Worm (Caenorhabditis elegans): ENCODE results near the gene mrck-1.

DNA sequence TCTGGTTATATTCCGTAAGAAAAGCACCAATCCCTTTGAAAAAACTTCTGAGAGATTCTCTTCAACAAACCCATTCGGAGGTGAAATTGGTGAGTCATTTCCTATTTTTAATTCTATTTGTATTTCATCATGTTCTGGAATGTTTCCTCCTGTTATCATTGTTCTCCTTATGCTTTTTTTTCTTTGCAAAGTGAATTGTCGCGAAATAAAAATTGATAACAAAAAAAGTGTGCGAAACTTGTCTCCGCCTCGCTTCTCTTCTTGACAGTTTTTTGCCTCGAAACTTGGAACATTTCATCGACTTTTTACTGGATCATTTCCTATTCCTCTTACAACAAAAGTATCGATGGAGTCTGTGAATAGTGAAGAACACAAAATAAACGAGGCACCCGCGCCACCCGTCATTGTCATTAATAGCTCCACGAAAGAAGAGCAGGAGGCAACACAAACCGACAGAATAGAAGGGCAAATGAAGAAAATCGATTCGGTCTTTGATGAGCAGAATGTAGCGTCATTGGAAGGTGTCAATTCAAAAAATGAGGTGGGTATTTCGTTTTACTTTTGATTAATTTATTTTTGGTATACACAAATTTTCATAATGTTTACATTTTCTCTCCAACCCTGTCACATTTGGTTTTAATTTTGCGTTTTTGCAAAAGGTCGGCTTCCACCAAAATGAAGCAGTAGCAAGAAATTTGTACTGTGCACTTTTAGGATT, 57.0 kb downstream of the mrck-1 start:
- no peak for TF ChIP-seq hmg-1.2 (GFP tag; IDR thresholded peaks at IDR 0.05)
- no peak for TF ChIP-seq cebp-1 (GFP tag; IDR thresholded peaks at IDR 0.05)
- TF ChIP-seq cebp-1 (tag; optimal IDR thresholded peaks at IDR 0.05), result no peak
- TF ChIP-seq pbrm-1 (GFP tag; IDR thresholded peaks at IDR 0.05), result no peak
